Fruit fly (Drosophila melanogaster): ENCODE results near the gene Oga.

Gene Oga

dm6 chr3R:21203135-21203534 is 15.7 kb upstream of the Oga start (continued):
- TF ChIP-seq ranshi (GFP tag; IDR thresholded peaks at IDR 0.05) (no peak), CG1792 (GFP tag; optimal IDR thresholded peaks at IDR 0.05) (no peak), CG12942 (GFP tag; optimal IDR thresholded peaks at IDR 0.05) (no peak), Awh (GFP tag; IDR thresholded peaks at IDR 0.05) (no peak), CG13287 (GFP tag; IDR thresholded peaks at IDR 0.05; ENCODE audit: partially characterized antibody) (no peak), CG10543 (GFP tag; optimal IDR thresholded peaks at IDR 0.05) (no peak), CG30403 (GFP tag; optimal IDR thresholded peaks at IDR 0.05) (no peak), ERR (GFP tag; optimal IDR thresholded peaks at IDR 0.05) (no peak), NFAT (GFP tag; IDR thresholded peaks at IDR 0.05) (no peak), CG8089 (GFP tag; optimal IDR thresholded peaks at IDR 0.05) (no peak), CG4617 (GFP tag; optimal IDR thresholded peaks at IDR 0.05; ENCODE audit: borderline replicate concordance) (no peak), lov (optimal IDR thresholded peaks at IDR 0.05) (no peak), lov (GFP tag; IDR thresholded peaks at IDR 0.05) (no peak), CG18599 (GFP tag; optimal IDR thresholded peaks at IDR 0.05) (no peak), CG15601 (tag; optimal IDR thresholded peaks at IDR 0.05) (no peak), shn (GFP tag; optimal IDR thresholded peaks at IDR 0.05) (no peak), sim (GFP tag; IDR thresholded peaks at IDR 0.05) (no peak), Ssrp (tag; optimal IDR thresholded peaks at IDR 0.05) (no peak), dmrt11E (tag; optimal IDR thresholded peaks at IDR 0.05) (no peak), CG4707 (GFP tag; optimal IDR thresholded peaks at IDR 0.05) (no peak), zfh2 (GFP tag; optimal IDR thresholded peaks at IDR 0.05) (no peak), C15 (GFP tag; IDR thresholded peaks at IDR 0.05) (no peak), ems (GFP tag; optimal IDR thresholded peaks at IDR 0.05) (no peak), so (GFP tag; IDR thresholded peaks at IDR 0.05) (no peak), Chrac-16 (GFP tag; optimal IDR thresholded peaks at IDR 0.05) (no peak), pho (GFP tag; optimal IDR thresholded peaks at IDR 0.05) (peak; percentile 10), amos (GFP tag; IDR thresholded peaks at IDR 0.05; ENCODE audit: partially characterized antibody) (peak; percentile 48; the same call in 1 of the 2 replicates), CG11247 (GFP tag; IDR thresholded peaks at IDR 0.05) (peak; percentile 22; the same call in 1 of the 2 replicates), CG8944 (GFP tag; optimal IDR thresholded peaks at IDR 0.05) (no peak), Antp (GFP tag; optimal IDR thresholded peaks at IDR 0.05) (no peak), CG17328 (GFP tag; IDR thresholded peaks at IDR 0.05) (no peak), Mrtf (GFP tag; IDR thresholded peaks at IDR 0.05) (no peak), Bgb (GFP tag; IDR thresholded peaks at IDR 0.05; ENCODE audit: partially characterized antibody) (peak; percentile 55), Trl (optimal IDR thresholded peaks at IDR 0.05) (no peak), Trl (GFP tag; optimal IDR thresholded peaks at IDR 0.05) (no peak), Asciz (GFP tag; optimal IDR thresholded peaks at IDR 0.05) (no peak), CG18764 (GFP tag; optimal IDR thresholded peaks at IDR 0.05) (no peak), CG17829 (tag; optimal IDR thresholded peaks at IDR 0.05) (no peak), HLHmδ (GFP tag; optimal IDR thresholded peaks at IDR 0.05) (no peak), Fer1 (GFP tag; optimal IDR thresholded peaks at IDR 0.05) (no peak), chn (GFP tag; optimal IDR thresholded peaks at IDR 0.05) (no peak), Dp (GFP tag; optimal IDR thresholded peaks at IDR 0.05) (no peak), Nf-YA (GFP tag; IDR thresholded peaks at IDR 0.05) (no peak), lbe (GFP tag; optimal IDR thresholded peaks at IDR 0.05) (no peak), CG9797 (GFP tag; optimal IDR thresholded peaks at IDR 0.05) (no peak), CG16779 (GFP tag; IDR thresholded peaks at IDR 0.05) (no peak), sens (GFP tag) (peak; percentile 43), Nf-YC (tag; optimal IDR thresholded peaks at IDR 0.05) (no peak), da (GFP tag; optimal IDR thresholded peaks at IDR 0.05) (no peak), Opbp (GFP tag; IDR thresholded peaks at IDR 0.05; ENCODE audit: partially characterized antibody) (peak; percentile 63; the same call in 2 of the 3 replicates), CG13894 (tag; optimal IDR thresholded peaks at IDR 0.05) (no peak), CG4328 (GFP tag; optimal IDR thresholded peaks at IDR 0.05) (no peak), Mad (GFP tag; optimal IDR thresholded peaks at IDR 0.05) (no peak)
